Worm (Caenorhabditis elegans): Measurements from ENCODE around the gene clec-70.

ce11 chrIV:3943003-3943402 is 10.5 kb downstream of the clec-70 start, which contains the start of gene Y46C8AL.11:
- TF ChIP-seq nhr-28 (tag; optimal IDR thresholded peaks at IDR 0.05), result no peak
- no peak for TF ChIP-seq hlh-1 (tag; optimal IDR thresholded peaks at IDR 0.05)
- TF ChIP-seq unc-62 (GFP tag; optimal IDR thresholded peaks at IDR 0.05), result no peak
- TF ChIP-seq nhr-237 (tag; optimal IDR thresholded peaks at IDR 0.05), result no peak
- TF ChIP-seq nhr-12 (tag; optimal IDR thresholded peaks at IDR 0.05), result no peak
- TF ChIP-seq tbx-8 (GFP tag; optimal IDR thresholded peaks at IDR 0.05), result no peak
- TF ChIP-seq ztf-11 (tag; optimal IDR thresholded peaks at IDR 0.05), result no peak
- TF ChIP-seq drap-1 (GFP tag; optimal IDR thresholded peaks at IDR 0.05), result no peak
- no peak for TF ChIP-seq sptf-1 (tag; optimal IDR thresholded peaks at IDR 0.05)
- TF ChIP-seq elt-1 (tag; optimal IDR thresholded peaks at IDR 0.05; ENCODE audit: borderline replicate concordance, insufficient read depth), result no peak
- TF ChIP-seq mab-5 (tag; optimal IDR thresholded peaks at IDR 0.05), result no peak
- no peak for TF ChIP-seq unc-39 (tag; optimal IDR thresholded peaks at IDR 0.05)

Measured in whole organism, mixed stage, embryonic.